Worm (Caenorhabditis elegans) whole organism, young adult: ENCODE results near the gene glt-6.

Experiments
- B0019.2 ChIP-seq: fragments of 200-800 bp; sonication (Bioruptor generic); conservative IDR thresholded peaks from 2 replicates; pipeline ENCODE4 v1.3.6; 2022; ENCODE audit warnings: missing genetic modification reagents, missing genetic modification characterization, missing compliant biosample characterization
- B0035.1 ChIP-seq: sonication (generic microtip); optimal IDR thresholded peaks from 2 replicates; lab custom pipeline; 2016; ENCODE audit warnings: missing genetic modification characterization, mild to moderate bottlenecking, missing compliant biosample characterization, missing genotype, missing genetic modification reagents
- F39B2.1 ChIP-seq: fragments of 200-800 bp; sonication (Bioruptor generic); IDR thresholded peaks from 2 replicates; pipeline ENCODE4 v1.3.6; 2022; ENCODE audit warnings: missing genetic modification reagents, missing genetic modification characterization, missing compliant biosample characterization
- F52B5.7 ChIP-seq: sonication (generic microtip); optimal IDR thresholded peaks from 2 replicates; lab custom pipeline; 2016; ENCODE audit warnings: mild to moderate bottlenecking, missing genetic modification characterization, missing compliant biosample characterization
- F55B11.4 ChIP-seq: sonication (generic microtip); optimal IDR thresholded peaks from 2 replicates; lab custom pipeline; 2016; ENCODE audit warnings: missing compliant biosample characterization, missing genetic modification characterization, borderline replicate concordance; ENCODE audit not compliant: insufficient read depth
- F57A8.1 ChIP-seq: fragments of 200-800 bp; sonication (Bioruptor generic); optimal IDR thresholded peaks from 2 replicates; lab custom pipeline; 2018; ENCODE audit warnings: mild to moderate bottlenecking, missing genetic modification characterization, moderate library complexity, missing compliant biosample characterization
- T07F8.4 ChIP-seq: sonication (generic microtip); optimal IDR thresholded peaks from 2 replicates; lab custom pipeline; 2016; ENCODE audit warnings: mild to moderate bottlenecking, missing genetic modification characterization, moderate library complexity, missing compliant biosample characterization
- Y56A3A.18 ChIP-seq: fragments of 200-800 bp; sonication (Bioruptor generic); IDR thresholded peaks from 2 replicates; pipeline ENCODE4 v1.3.6; 2022; ENCODE audit warnings: missing genetic modification reagents, missing genetic modification characterization, missing compliant biosample characterization
- ZK185.1 ChIP-seq: sonication (generic microtip); optimal IDR thresholded peaks from 2 replicates; lab custom pipeline; 2016; ENCODE audit warnings: mild to moderate bottlenecking, missing genetic modification characterization, missing compliant biosample characterization; ENCODE audit not compliant: poor library complexity, severe bottlenecking
- ama-1 ChIP-seq, 3 experiments: fragments of 150-350 bp in 1 of 3; sonication (generic microtip) in 2 of 3; optimal IDR thresholded peaks; 2 replicates each; lab custom pipeline; 2014 to 2018; ENCODE audit warnings: missing biosample characterization in 2 of 3, missing genetic modification characterization in 2 of 3, missing genetic modification reagents in 2 of 3
- aptf-2 ChIP-seq: fragments of 200-800 bp; sonication (Bioruptor generic); conservative IDR thresholded peaks from 2 replicates; pipeline ENCODE4 v1.3.6; 2022; ENCODE audit warnings: missing genetic modification reagents, missing genetic modification characterization, missing compliant biosample characterization
- attf-5 ChIP-seq: fragments of 200-800 bp; sonication (Bioruptor generic); optimal IDR thresholded peaks from 2 replicates; lab custom pipeline; 2018; ENCODE audit warnings: mild to moderate bottlenecking, missing genetic modification characterization, missing compliant biosample characterization
- attf-6 ChIP-seq: fragments of 200-800 bp; sonication (Bioruptor generic); IDR thresholded peaks from 2 replicates; pipeline ENCODE4 v1.3.6; 2022; ENCODE audit warnings: missing genetic modification reagents, missing genetic modification characterization, missing compliant biosample characterization
- cebp-1 ChIP-seq, 2 experiments: fragments of 200-800 bp in 1 of 2; sonication (Bioruptor generic) in 1 of 2; sonication (generic microtip) in 1 of 2; IDR thresholded peaks in 1 of 2; optimal IDR thresholded peaks in 1 of 2; 2 replicates each; pipeline versions ENCODE4 v1.3.6 to Lab custom; 2017 to 2022; ENCODE audit warnings: missing compliant biosample characterization in 2 of 2, missing genetic modification characterization in 2 of 2, mild to moderate bottlenecking in 1 of 2, missing genetic modification reagents in 1 of 2, moderate library complexity in 1 of 2
- ceh-27 ChIP-seq: fragments of 200-800 bp; sonication (Bioruptor generic); optimal IDR thresholded peaks from 2 replicates; lab custom pipeline; 2018; ENCODE audit warnings: mild to moderate bottlenecking, missing genetic modification characterization, moderate library complexity, missing compliant biosample characterization
- ceh-91 ChIP-seq: fragments of 200-800 bp; sonication (Bioruptor generic); IDR thresholded peaks from 2 replicates; pipeline ENCODE4 v1.3.6; 2022; ENCODE audit warnings: missing genetic modification reagents, missing genetic modification characterization, missing compliant biosample characterization
- die-1 ChIP-seq: sonication (generic microtip); optimal IDR thresholded peaks from 2 replicates; lab custom pipeline; 2016; ENCODE audit warnings: missing genotype, mild to moderate bottlenecking, missing genetic modification characterization, missing compliant biosample characterization
- dox-1 ChIP-seq: fragments of 200-800 bp; sonication (Bioruptor generic); IDR thresholded peaks from 2 replicates; pipeline ENCODE4 v1.3.6; 2022; ENCODE audit warnings: missing genetic modification reagents, missing genetic modification characterization, missing compliant biosample characterization
- ets-4 ChIP-seq: fragments of 200-800 bp; sonication (Bioruptor generic); optimal IDR thresholded peaks from 2 replicates; lab custom pipeline; 2018; ENCODE audit warnings: mild to moderate bottlenecking, missing genetic modification characterization, missing compliant biosample characterization
- gei-17 ChIP-seq: fragments of 200-800 bp; sonication (Bioruptor generic); optimal IDR thresholded peaks from 2 replicates; lab custom pipeline; 2018; ENCODE audit warnings: mild to moderate bottlenecking, missing genetic modification characterization, missing compliant biosample characterization
- hrde-1 ChIP-seq: sonication (generic microtip); optimal IDR thresholded peaks from 2 replicates; lab custom pipeline; 2016; ENCODE audit warnings: missing genetic modification characterization, mild to moderate bottlenecking, missing compliant biosample characterization, moderate library complexity, missing genotype, missing genetic modification reagents, borderline replicate concordance
- hsf-1 ChIP-seq: fragments of 200-800 bp; sonication (Bioruptor generic); IDR thresholded peaks from 2 replicates; pipeline ENCODE4 v1.3.6; 2022; ENCODE audit warnings: missing genetic modification reagents, missing genetic modification characterization, missing compliant biosample characterization
- lin-54 ChIP-seq: fragments of 200-800 bp; sonication (Bioruptor generic); optimal IDR thresholded peaks from 2 replicates; lab custom pipeline; 2018; ENCODE audit warnings: mild to moderate bottlenecking, missing genetic modification characterization, missing compliant biosample characterization
- lir-1 ChIP-seq: fragments of 200-800 bp; sonication (Bioruptor generic); conservative IDR thresholded peaks from 2 replicates; pipeline ENCODE4 v1.3.6; 2022; ENCODE audit warnings: missing genetic modification reagents, missing genetic modification characterization, missing compliant biosample characterization
- lsy-27 ChIP-seq: sonication (generic microtip); optimal IDR thresholded peaks from 2 replicates; lab custom pipeline; 2017; ENCODE audit warnings: missing genetic modification characterization, mild to moderate bottlenecking, missing compliant biosample characterization, antibody characterized with exemption, missing genotype, borderline replicate concordance; ENCODE audit not compliant: insufficient read depth
- madf-10 ChIP-seq: sonication (generic microtip); optimal IDR thresholded peaks from 2 replicates; lab custom pipeline; 2016; ENCODE audit warnings: mild to moderate bottlenecking, missing genetic modification characterization, missing compliant biosample characterization
- madf-6 ChIP-seq: fragments of 200-800 bp; sonication (Bioruptor generic); IDR thresholded peaks from 2 replicates; pipeline ENCODE4 v1.3.6; 2022; ENCODE audit warnings: missing genetic modification reagents, missing genetic modification characterization, missing compliant biosample characterization
- mcd-1 ChIP-seq: fragments of 200-800 bp; sonication (Bioruptor generic); IDR thresholded peaks from 2 replicates; pipeline ENCODE4 v1.3.6; 2022; ENCODE audit warnings: missing genetic modification reagents, missing genetic modification characterization, missing compliant biosample characterization
- nfyb-1 ChIP-seq: fragments of 200-800 bp; sonication (Bioruptor generic); IDR thresholded peaks from 2 replicates; pipeline ENCODE4 v1.3.6; 2022; ENCODE audit warnings: missing genetic modification reagents, missing genetic modification characterization, missing compliant biosample characterization
- nhr-27 ChIP-seq: fragments of 200-800 bp; sonication (Bioruptor generic); optimal IDR thresholded peaks from 2 replicates; lab custom pipeline; 2018; ENCODE audit warnings: mild to moderate bottlenecking, missing genetic modification characterization, moderate library complexity, missing compliant biosample characterization
- nhr-80 ChIP-seq: sonication (generic microtip); optimal IDR thresholded peaks from 2 replicates; lab custom pipeline; 2016; ENCODE audit warnings: missing genetic modification characterization, missing compliant biosample characterization
- nhr-90 ChIP-seq: sonication (generic microtip); optimal IDR thresholded peaks from 2 replicates; lab custom pipeline; 2016; ENCODE audit warnings: missing genotype, mild to moderate bottlenecking, missing genetic modification characterization, missing compliant biosample characterization
- repo-1 ChIP-seq: sonication (generic microtip); optimal IDR thresholded peaks from 2 replicates; lab custom pipeline; 2017; ENCODE audit warnings: mild to moderate bottlenecking, missing genetic modification characterization, missing compliant biosample characterization
- rpc-1 ChIP-seq, 2 experiments: fragments of 150-350 bp in 1 of 2; sonication (generic microtip) in 1 of 2; optimal IDR thresholded peaks; 2 replicates each; lab custom pipeline; 2014 to 2018; ENCODE audit warnings: missing biosample characterization in 1 of 2, missing genetic modification characterization in 1 of 2, missing genetic modification reagents in 1 of 2, missing genotype in 1 of 2
- snpc-4 ChIP-seq, 5 experiments: fragments of 150-350 bp in 1 of 5; sonication (generic microtip) in 4 of 5; optimal IDR thresholded peaks; 2 replicates each; lab custom pipeline; 2014 to 2018; ENCODE audit warnings: missing genetic modification characterization in 5 of 5, missing biosample characterization in 3 of 5, antibody characterized with exemption in 2 of 5, mild to moderate bottlenecking in 2 of 5, missing compliant biosample characterization in 2 of 5, missing genotype in 2 of 5, moderate library complexity in 2 of 5, missing genetic modification reagents in 1 of 5
- tlf-1 ChIP-seq: fragments of 200-800 bp; sonication (Bioruptor generic); optimal IDR thresholded peaks from 2 replicates; lab custom pipeline; 2018; ENCODE audit warnings: mild to moderate bottlenecking, missing genetic modification characterization, missing compliant biosample characterization
- unc-130 ChIP-seq: sonication (generic microtip); optimal IDR thresholded peaks from 2 replicates; lab custom pipeline; 2016; ENCODE audit warnings: missing genetic modification reagents, missing genetic modification characterization, missing compliant biosample characterization
- xnd-1 ChIP-seq: sonication (generic microtip); optimal IDR thresholded peaks from 2 replicates; lab custom pipeline; 2016; ENCODE audit warnings: missing genotype, missing genetic modification reagents, missing genetic modification characterization, missing compliant biosample characterization
- ztf-18 ChIP-seq: sonication (generic microtip); optimal IDR thresholded peaks from 2 replicates; lab custom pipeline; 2016; ENCODE audit warnings: missing genotype, mild to moderate bottlenecking, missing genetic modification characterization, missing compliant biosample characterization
- ztf-26 ChIP-seq: sonication (generic microtip); optimal IDR thresholded peaks from 2 replicates; lab custom pipeline; 2017; ENCODE audit warnings: missing genetic modification characterization, missing compliant biosample characterization
- ztf-28 ChIP-seq: fragments of 200-800 bp; sonication (Bioruptor generic); IDR thresholded peaks from 2 replicates; pipeline ENCODE4 v1.3.6; 2022; ENCODE audit warnings: missing genetic modification reagents, missing genetic modification characterization, missing compliant biosample characterization
- ztf-6 ChIP-seq: fragments of 200-800 bp; sonication (Bioruptor generic); IDR thresholded peaks from 2 replicates; pipeline ENCODE4 v1.3.6; 2022; ENCODE audit warnings: missing genetic modification reagents, missing genetic modification characterization, missing compliant biosample characterization

The glt-6 gene

DNA sequence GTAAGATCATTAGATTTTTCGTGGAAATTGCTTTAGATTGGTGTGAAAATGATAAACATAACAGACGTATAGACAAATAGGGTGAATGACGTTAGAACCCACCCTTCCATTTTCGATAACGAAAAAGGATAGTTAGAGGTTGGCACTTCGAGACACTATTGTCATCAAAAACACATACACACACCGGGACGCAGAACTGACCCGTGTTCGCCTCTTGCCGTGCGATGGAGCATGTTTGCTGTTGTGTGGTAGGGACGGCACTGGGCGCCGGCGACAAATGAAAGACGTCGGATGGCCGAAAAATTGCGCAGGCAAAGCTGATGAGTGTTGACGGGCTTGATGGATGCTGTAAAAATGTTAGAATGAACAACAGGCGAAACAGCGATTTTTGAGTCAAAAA lies 46.4 kb downstream of the glt-6 start (continued):
- no peak for TF ChIP-seq ama-1 (optimal IDR thresholded peaks at IDR 0.05; lab: Kevin White, UChicago)
- no peak for TF ChIP-seq ama-1 (GFP tag; optimal IDR thresholded peaks at IDR 0.05; lab: Kevin White, UChicago)
- no peak for TF ChIP-seq gei-17
- TF ChIP-seq F55B11.4 (tag; lab: Kevin White, UChicago): no peak
- TF ChIP-seq ztf-18 (tag; lab: Kevin White, UChicago): peak; percentile 55
- peak; percentile 41 for TF ChIP-seq nhr-90 (tag; lab: Kevin White, UChicago)
- TF ChIP-seq ztf-6: no peak
- TF ChIP-seq ets-4 (GFP tag; lab: Kevin White, UChicago): peak; percentile 86
- TF ChIP-seq ceh-27: peak; percentile 71
- no peak for TF ChIP-seq aptf-2 (GFP tag; lab: Robert Waterston, UW)
- TF ChIP-seq T07F8.4 (tag; lab: Kevin White, UChicago): no peak
- no peak for TF ChIP-seq ceh-91 (GFP tag; lab: Robert Waterston, UW)
- TF ChIP-seq nfyb-1 (GFP tag; lab: Robert Waterston, UW): 0 out of 2 replicates have a peak, but pooled peaks have one; percentile 25
- no peak for TF ChIP-seq ztf-26 (tag; lab: Kevin White, UChicago)
- TF ChIP-seq lir-1 (GFP tag; lab: Robert Waterston, UW): no peak
- TF ChIP-seq B0019.2 (GFP tag; lab: Robert Waterston, UW): no peak
- no peak for TF ChIP-seq lsy-27 (tag; lab: Kevin White, UChicago)
- TF ChIP-seq lin-54 (GFP tag; lab: Kevin White, UChicago): peak; percentile 36
- TF ChIP-seq Y56A3A.18 (GFP tag; lab: Robert Waterston, UW): no peak
- peak; percentile 18 for TF ChIP-seq madf-10 (tag; lab: Kevin White, UChicago)
- TF ChIP-seq mcd-1 (GFP tag; lab: Robert Waterston, UW): peak; percentile 57
- no peak for TF ChIP-seq F39B2.1 (GFP tag; lab: Robert Waterston, UW)
- TF ChIP-seq cebp-1 (GFP tag; IDR thresholded peaks at IDR 0.05; lab: Robert Waterston, UW): peak; percentile 33; the same call in 1 of the 2 replicates
- peak; percentile 16 for TF ChIP-seq cebp-1 (tag; optimal IDR thresholded peaks at IDR 0.05; lab: Kevin White, UChicago)
- TF ChIP-seq dox-1 (GFP tag; lab: Robert Waterston, UW): peak; percentile 66
- TF ChIP-seq F57A8.1 (GFP tag; lab: Kevin White, UChicago): no peak
- TF ChIP-seq nhr-80 (tag; lab: Kevin White, UChicago): peak; percentile 96
- TF ChIP-seq rpc-1 (optimal IDR thresholded peaks at IDR 0.05; lab: Kevin White, UChicago): no peak
- no peak for TF ChIP-seq rpc-1 (tag; optimal IDR thresholded peaks at IDR 0.05; lab: Kevin White, UChicago)
- TF ChIP-seq ztf-28: no peak
- peak; percentile 58 for TF ChIP-seq attf-5 (GFP tag; lab: Kevin White, UChicago)
- no peak for TF ChIP-seq hsf-1 (GFP tag; lab: Robert Waterston, UW)
- TF ChIP-seq madf-6 (GFP tag; lab: Robert Waterston, UW): peak; percentile 31; the same call in 1 of the 2 replicates
- no peak for TF ChIP-seq attf-6 (GFP tag; lab: Robert Waterston, UW)

DNA sequence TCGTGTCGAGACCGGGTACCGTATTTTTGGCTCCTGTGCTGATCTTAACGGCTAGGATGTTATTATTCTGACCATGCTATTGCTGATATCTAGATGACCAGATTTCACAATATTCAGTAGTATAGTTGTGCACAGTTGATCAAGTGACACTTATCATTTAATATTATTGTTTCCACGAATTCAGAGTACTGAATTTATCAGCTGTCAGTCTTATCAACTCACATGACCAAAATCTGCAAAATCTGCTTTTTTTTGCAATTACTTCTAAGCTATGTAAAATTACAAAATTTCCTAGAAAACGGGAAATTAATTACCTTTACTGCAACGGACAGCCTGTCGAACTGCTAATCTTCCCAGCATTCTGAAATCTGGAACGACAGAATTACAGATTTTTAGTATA lies 47.0 kb downstream of the glt-6 start, which contains the start of gene pam-1:
TSS of gene pam-1 (minus strand) at position 368 of the 400 bp plus-strand sequence.
- TF ChIP-seq nfyb-1 (GFP tag; lab: Robert Waterston, UW) (peak; percentile 26; the same call in 1 of the 2 replicates), B0035.1 (tag; lab: Kevin White, UChicago) (no peak), cebp-1 (GFP tag; IDR thresholded peaks at IDR 0.05; lab: Robert Waterston, UW) (no peak), cebp-1 (tag; optimal IDR thresholded peaks at IDR 0.05; lab: Kevin White, UChicago) (peak; percentile 42)

DNA sequence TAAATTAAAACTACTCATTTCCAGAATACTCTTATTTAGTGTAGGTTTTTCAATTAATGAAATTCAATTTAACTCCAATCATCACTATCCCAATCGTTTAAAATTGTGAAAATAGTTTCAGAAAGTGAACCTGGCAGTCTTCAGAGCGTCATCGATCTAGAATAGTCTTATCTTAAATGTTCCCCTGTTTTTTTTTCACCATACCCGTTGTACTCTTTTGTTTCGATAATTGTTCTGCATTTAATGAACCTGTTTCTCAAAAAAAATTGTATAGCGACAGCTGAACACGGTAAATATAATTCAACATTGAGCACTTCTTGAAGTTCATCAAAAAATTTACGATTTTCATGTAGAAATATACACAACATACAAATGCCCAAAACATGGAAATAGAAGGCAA lies 47.8 kb downstream of the glt-6 start:
- 0 out of 2 replicates have a peak, but pooled peaks have one; percentile 14 for TF ChIP-seq nfyb-1 (GFP tag; lab: Robert Waterston, UW)
- no peak for TF ChIP-seq die-1 (tag; lab: Kevin White, UChicago)
- TF ChIP-seq ZK185.1 (tag; lab: Kevin White, UChicago): peak; percentile 35
- no peak for TF ChIP-seq mcd-1 (GFP tag; lab: Robert Waterston, UW)
- peak; percentile 42; the same call in 1 of the 2 replicates for TF ChIP-seq madf-6 (GFP tag; lab: Robert Waterston, UW)
- no peak for TF ChIP-seq xnd-1 (tag; lab: Kevin White, UChicago)
- TF ChIP-seq unc-130: no peak
- TF ChIP-seq nhr-80 (tag; lab: Kevin White, UChicago): no peak
- peak; percentile 64 for TF ChIP-seq repo-1 (tag; lab: Kevin White, UChicago)
- no peak for TF ChIP-seq F52B5.7 (tag; lab: Kevin White, UChicago)
- TF ChIP-seq snpc-4 (GFP tag; optimal IDR thresholded peaks at IDR 0.05; lab: Kevin White, UChicago): no peak
- peak in 1 of 4 experiments; percentile 12 for TF ChIP-seq snpc-4 (tag; optimal IDR thresholded peaks at IDR 0.05; lab: Kevin White, UChicago)
- TF ChIP-seq F57A8.1 (GFP tag; lab: Kevin White, UChicago): no peak
- peak; percentile 16 for TF ChIP-seq tlf-1
- TF ChIP-seq hrde-1 (tag; lab: Kevin White, UChicago): peak; percentile 69
- TF ChIP-seq lin-54 (GFP tag; lab: Kevin White, UChicago): no peak
- TF ChIP-seq nhr-27 (tag; lab: Kevin White, UChicago): no peak
